Worm (Caenorhabditis elegans): ENCODE data around the gene C13E3.1.

C13E3.1 gene

ce11 chrX:8945011-8945410 is 52.1 kb downstream of the C13E3.1 start:
- no peak for TF ChIP-seq nhr-28 (tag; optimal IDR thresholded peaks at IDR 0.05)
- no peak for TF ChIP-seq snpc-4 (tag; optimal IDR thresholded peaks at IDR 0.05)
- no peak for TF ChIP-seq nhr-237 (tag; optimal IDR thresholded peaks at IDR 0.05)
- TF ChIP-seq ceh-43 (GFP tag; optimal IDR thresholded peaks at IDR 0.05): no peak
